Worm (Caenorhabditis elegans): Measurements from ENCODE around the gene ZC196.8.

- TF ChIP-seq snpc-4 (tag; optimal IDR thresholded peaks at IDR 0.05), result no peak
- TF ChIP-seq nhr-42 (GFP tag; IDR thresholded peaks at IDR 0.05), result no peak
- no peak for TF ChIP-seq dpl-1 (GFP tag; optimal IDR thresholded peaks at IDR 0.05)
- TF ChIP-seq unc-62 (GFP tag; optimal IDR thresholded peaks at IDR 0.05 in 1 of 2), result no peak
- no peak for TF ChIP-seq unc-62 (tag; optimal IDR thresholded peaks at IDR 0.05)
- no peak for TF ChIP-seq mdl-1 (tag; optimal IDR thresholded peaks at IDR 0.05)
- TF ChIP-seq ces-1 (GFP tag; optimal IDR thresholded peaks at IDR 0.05), result no peak
- TF ChIP-seq hlh-30 (tag; optimal IDR thresholded peaks at IDR 0.05; ENCODE audit: insufficient read depth), result no peak
- no peak for TF ChIP-seq fkh-10 (GFP tag; optimal IDR thresholded peaks at IDR 0.05)
- TF ChIP-seq mep-1 (tag; optimal IDR thresholded peaks at IDR 0.05), result no peak
- no peak for TF ChIP-seq mxl-2 (GFP tag; conservative IDR thresholded peaks at IDR 0.05)
- TF ChIP-seq lsy-2 (tag; optimal IDR thresholded peaks at IDR 0.05), result no peak
- TF ChIP-seq T20F7.1 (GFP tag; optimal IDR thresholded peaks at IDR 0.05), result no peak
- no peak for TF ChIP-seq lim-7 (GFP tag; IDR thresholded peaks at IDR 0.05)
- no peak for TF ChIP-seq ama-1 (optimal IDR thresholded peaks at IDR 0.05)
Measured at ce11 chrV:8760416-8760815, 38.4 kb upstream of the ZC196.8 start, which contains the start of gene ddn-1.

Data from whole organism, L4 larva.